Worm (Caenorhabditis elegans) whole organism, young adult: ENCODE results near the gene arle-14.

Experiments used
- C17E4.6 ChIP-seq: fragments of 200-800 bp; sonication (Bioruptor generic); IDR thresholded peaks from 2 replicates; pipeline ENCODE4 v1.3.6; 2022; ENCODE audit warnings: missing genetic modification reagents, missing genetic modification characterization, missing compliant biosample characterization
- D2030.7 ChIP-seq: fragments of 200-800 bp; sonication (Bioruptor generic); IDR thresholded peaks from 2 replicates; pipeline ENCODE4 v1.3.6; 2022; ENCODE audit warnings: missing genetic modification reagents, missing genetic modification characterization, missing compliant biosample characterization
- F22D6.2 ChIP-seq: sonication (generic microtip); optimal IDR thresholded peaks from 2 replicates; lab custom pipeline; 2016; ENCODE audit warnings: mild to moderate bottlenecking, missing genetic modification characterization, missing compliant biosample characterization
- F57A8.1 ChIP-seq: fragments of 200-800 bp; sonication (Bioruptor generic); optimal IDR thresholded peaks from 2 replicates; lab custom pipeline; 2018; ENCODE audit warnings: mild to moderate bottlenecking, missing genetic modification characterization, moderate library complexity, missing compliant biosample characterization
- K12H6.12 ChIP-seq: fragments of 200-800 bp; sonication (Bioruptor generic); optimal IDR thresholded peaks from 2 replicates; lab custom pipeline; 2018; ENCODE audit warnings: mild to moderate bottlenecking, missing genetic modification characterization, missing compliant biosample characterization
- T26A5.8 ChIP-seq: sonication (generic microtip); optimal IDR thresholded peaks from 2 replicates; lab custom pipeline; 2016; ENCODE audit warnings: missing genetic modification characterization, missing compliant biosample characterization
- Y53F4B.3 ChIP-seq: fragments of 200-800 bp; sonication (Bioruptor generic); IDR thresholded peaks from 2 replicates; pipeline ENCODE4 v1.3.6; 2022; ENCODE audit warnings: missing genetic modification reagents, missing genetic modification characterization, missing compliant biosample characterization
- Y79H2A.3 ChIP-seq: fragments of 200-800 bp; sonication (Bioruptor generic); conservative IDR thresholded peaks from 2 replicates; pipeline ENCODE4 v1.3.6; 2022; ENCODE audit warnings: missing genetic modification reagents, missing genetic modification characterization, missing compliant biosample characterization
- akir-1 ChIP-seq: fragments of 200-800 bp; sonication (Bioruptor generic); optimal IDR thresholded peaks from 2 replicates; lab custom pipeline; 2018; ENCODE audit warnings: mild to moderate bottlenecking, missing genetic modification characterization, moderate library complexity, missing compliant biosample characterization
- ama-1 ChIP-seq, 3 experiments: fragments of 150-350 bp in 1 of 3; sonication (generic microtip) in 2 of 3; optimal IDR thresholded peaks; 2 replicates each; lab custom pipeline; 2014 to 2018; ENCODE audit warnings: missing biosample characterization in 2 of 3, missing genetic modification characterization in 2 of 3, missing genetic modification reagents in 2 of 3
- aptf-2 ChIP-seq: fragments of 200-800 bp; sonication (Bioruptor generic); conservative IDR thresholded peaks from 2 replicates; pipeline ENCODE4 v1.3.6; 2022; ENCODE audit warnings: missing genetic modification reagents, missing genetic modification characterization, missing compliant biosample characterization
- aptf-3 ChIP-seq: fragments of 200-800 bp; sonication (Bioruptor generic); IDR thresholded peaks from 2 replicates; pipeline ENCODE4 v1.3.6; 2022; ENCODE audit warnings: missing genetic modification characterization, missing compliant biosample characterization
- athp-1 ChIP-seq: sonication (generic microtip); optimal IDR thresholded peaks from 2 replicates; lab custom pipeline; 2017; ENCODE audit warnings: mild to moderate bottlenecking, missing genetic modification characterization, missing compliant biosample characterization
- bed-2 ChIP-seq: fragments of 200-800 bp; sonication (Bioruptor generic); IDR thresholded peaks from 2 replicates; pipeline ENCODE4 v1.3.6; 2022; ENCODE audit warnings: missing genetic modification reagents, missing genetic modification characterization, missing compliant biosample characterization
- cebp-1 ChIP-seq, 2 experiments: fragments of 200-800 bp in 1 of 2; sonication (Bioruptor generic) in 1 of 2; sonication (generic microtip) in 1 of 2; IDR thresholded peaks in 1 of 2; optimal IDR thresholded peaks in 1 of 2; 2 replicates each; pipeline versions ENCODE4 v1.3.6 to Lab custom; 2017 to 2022; ENCODE audit warnings: missing compliant biosample characterization in 2 of 2, missing genetic modification characterization in 2 of 2, mild to moderate bottlenecking in 1 of 2, missing genetic modification reagents in 1 of 2, moderate library complexity in 1 of 2
- cebp-2 ChIP-seq: fragments of 200-800 bp; sonication (Bioruptor generic); IDR thresholded peaks from 2 replicates; pipeline ENCODE4 v1.3.6; 2022; ENCODE audit warnings: missing genetic modification characterization, missing compliant biosample characterization
- ceh-100 ChIP-seq: fragments of 200-800 bp; sonication (Bioruptor generic); IDR thresholded peaks from 2 replicates; pipeline ENCODE4 v1.3.6; 2022; ENCODE audit warnings: missing genetic modification reagents, missing genetic modification characterization, missing compliant biosample characterization
- ceh-27 ChIP-seq: fragments of 200-800 bp; sonication (Bioruptor generic); optimal IDR thresholded peaks from 2 replicates; lab custom pipeline; 2018; ENCODE audit warnings: mild to moderate bottlenecking, missing genetic modification characterization, moderate library complexity, missing compliant biosample characterization
- egl-18 ChIP-seq: fragments of 200-800 bp; sonication (Bioruptor generic); IDR thresholded peaks from 2 replicates; pipeline ENCODE4 v1.3.6; 2022; ENCODE audit warnings: missing genetic modification reagents, missing genetic modification characterization, missing compliant biosample characterization
- egrh-3 ChIP-seq: fragments of 200-800 bp; sonication (Bioruptor generic); IDR thresholded peaks from 2 replicates; pipeline ENCODE4 v1.3.6; 2022; ENCODE audit warnings: missing genetic modification reagents, missing genetic modification characterization, missing compliant biosample characterization
- hlh-12 ChIP-seq: sonication (generic microtip); optimal IDR thresholded peaks from 2 replicates; lab custom pipeline; 2016; ENCODE audit warnings: missing genetic modification characterization, missing compliant biosample characterization
- hmg-20 ChIP-seq: fragments of 200-800 bp; sonication (Bioruptor generic); IDR thresholded peaks from 2 replicates; pipeline ENCODE4 v1.3.6; 2022; ENCODE audit warnings: missing genetic modification reagents, missing genetic modification characterization, missing compliant biosample characterization
- let-526 ChIP-seq: fragments of 200-800 bp; sonication (Bioruptor generic); IDR thresholded peaks from 2 replicates; pipeline ENCODE4 v1.3.6; 2022; ENCODE audit warnings: missing genetic modification reagents, missing genetic modification characterization, missing compliant biosample characterization
- lin-40 ChIP-seq: sonication (generic microtip); optimal IDR thresholded peaks from 2 replicates; lab custom pipeline; 2016; ENCODE audit warnings: missing genetic modification characterization, mild to moderate bottlenecking, missing compliant biosample characterization, missing genotype, missing genetic modification reagents
- lin-54 ChIP-seq: fragments of 200-800 bp; sonication (Bioruptor generic); optimal IDR thresholded peaks from 2 replicates; lab custom pipeline; 2018; ENCODE audit warnings: mild to moderate bottlenecking, missing genetic modification characterization, missing compliant biosample characterization
- lsy-27 ChIP-seq: sonication (generic microtip); optimal IDR thresholded peaks from 2 replicates; lab custom pipeline; 2017; ENCODE audit warnings: missing genetic modification characterization, mild to moderate bottlenecking, missing compliant biosample characterization, antibody characterized with exemption, missing genotype, borderline replicate concordance; ENCODE audit not compliant: insufficient read depth
- madf-10 ChIP-seq: sonication (generic microtip); optimal IDR thresholded peaks from 2 replicates; lab custom pipeline; 2016; ENCODE audit warnings: mild to moderate bottlenecking, missing genetic modification characterization, missing compliant biosample characterization
- madf-3 ChIP-seq: fragments of 200-800 bp; sonication (Bioruptor generic); IDR thresholded peaks from 2 replicates; pipeline ENCODE4 v1.3.6; 2022; ENCODE audit warnings: missing genetic modification reagents, missing genetic modification characterization, missing compliant biosample characterization
- mcd-1 ChIP-seq: fragments of 200-800 bp; sonication (Bioruptor generic); IDR thresholded peaks from 2 replicates; pipeline ENCODE4 v1.3.6; 2022; ENCODE audit warnings: missing genetic modification reagents, missing genetic modification characterization, missing compliant biosample characterization
- mel-28 ChIP-seq: sonication (generic microtip); optimal IDR thresholded peaks from 2 replicates; lab custom pipeline; 2016; ENCODE audit warnings: borderline replicate concordance, mild to moderate bottlenecking, missing genetic modification characterization, missing compliant biosample characterization
- mes-4 ChIP-seq: sonication (generic microtip); optimal IDR thresholded peaks from 2 replicates; lab custom pipeline; 2016; ENCODE audit warnings: missing genotype, missing genetic modification characterization, missing compliant biosample characterization
- nfya-2 ChIP-seq: fragments of 200-800 bp; sonication (Bioruptor generic); IDR thresholded peaks from 2 replicates; pipeline ENCODE4 v1.3.6; 2022; ENCODE audit warnings: missing genetic modification reagents, missing genetic modification characterization, missing compliant biosample characterization
- nhr-80 ChIP-seq: sonication (generic microtip); optimal IDR thresholded peaks from 2 replicates; lab custom pipeline; 2016; ENCODE audit warnings: missing genetic modification characterization, missing compliant biosample characterization
- nhr-90 ChIP-seq: sonication (generic microtip); optimal IDR thresholded peaks from 2 replicates; lab custom pipeline; 2016; ENCODE audit warnings: missing genotype, mild to moderate bottlenecking, missing genetic modification characterization, missing compliant biosample characterization
- pha-4 ChIP-seq: fragments of 150-350 bp; sonication (generic microtip); optimal IDR thresholded peaks from 2 replicates; lab custom pipeline; 2014; ENCODE audit warnings: missing biosample characterization, missing genetic modification reagents, missing genetic modification characterization
- repo-1 ChIP-seq: sonication (generic microtip); optimal IDR thresholded peaks from 2 replicates; lab custom pipeline; 2017; ENCODE audit warnings: mild to moderate bottlenecking, missing genetic modification characterization, missing compliant biosample characterization
- rpc-1 ChIP-seq, 2 experiments: fragments of 150-350 bp in 1 of 2; sonication (generic microtip) in 1 of 2; optimal IDR thresholded peaks; 2 replicates each; lab custom pipeline; 2014 to 2018; ENCODE audit warnings: missing biosample characterization in 1 of 2, missing genetic modification characterization in 1 of 2, missing genetic modification reagents in 1 of 2, missing genotype in 1 of 2
- sdz-38 ChIP-seq: sonication (generic microtip); optimal IDR thresholded peaks from 2 replicates; lab custom pipeline; 2016; ENCODE audit warnings: missing genotype, missing genetic modification characterization, missing compliant biosample characterization
- sea-2 ChIP-seq: fragments of 200-800 bp; sonication (Bioruptor generic); IDR thresholded peaks from 2 replicates; pipeline ENCODE4 v1.3.6; 2022; ENCODE audit warnings: missing genetic modification characterization, missing compliant biosample characterization
- snpc-4 ChIP-seq, 5 experiments: fragments of 150-350 bp in 1 of 5; sonication (generic microtip) in 4 of 5; optimal IDR thresholded peaks; 2 replicates each; lab custom pipeline; 2014 to 2018; ENCODE audit warnings: missing genetic modification characterization in 5 of 5, missing biosample characterization in 3 of 5, antibody characterized with exemption in 2 of 5, mild to moderate bottlenecking in 2 of 5, missing compliant biosample characterization in 2 of 5, missing genotype in 2 of 5, moderate library complexity in 2 of 5, missing genetic modification reagents in 1 of 5
- sptf-2 ChIP-seq: fragments of 200-800 bp; sonication (Bioruptor generic); optimal IDR thresholded peaks from 2 replicates; lab custom pipeline; 2018; ENCODE audit warnings: mild to moderate bottlenecking, missing genetic modification characterization, missing compliant biosample characterization
- tlf-1 ChIP-seq: fragments of 200-800 bp; sonication (Bioruptor generic); optimal IDR thresholded peaks from 2 replicates; lab custom pipeline; 2018; ENCODE audit warnings: mild to moderate bottlenecking, missing genetic modification characterization, missing compliant biosample characterization
- unc-62 ChIP-seq: fragments of 150-350 bp; optimal IDR thresholded peaks from 2 replicates; lab custom pipeline; 2014; ENCODE audit warnings: missing biosample characterization, missing genetic modification reagents, missing genetic modification characterization
- zfh-2 ChIP-seq: fragments of 200-800 bp; sonication (Bioruptor generic); conservative IDR thresholded peaks from 2 replicates; pipeline ENCODE4 v1.3.6; 2022; ENCODE audit warnings: missing genetic modification reagents, missing genetic modification characterization, missing compliant biosample characterization
- ztf-18 ChIP-seq: sonication (generic microtip); optimal IDR thresholded peaks from 2 replicates; lab custom pipeline; 2016; ENCODE audit warnings: missing genotype, mild to moderate bottlenecking, missing genetic modification characterization, missing compliant biosample characterization
- ztf-25 ChIP-seq: fragments of 200-800 bp; sonication (Bioruptor generic); IDR thresholded peaks from 2 replicates; pipeline ENCODE4 v1.3.6; 2022; ENCODE audit warnings: missing genetic modification reagents, missing genetic modification characterization, missing compliant biosample characterization
- ztf-3 ChIP-seq: fragments of 200-800 bp; sonication (Bioruptor generic); optimal IDR thresholded peaks from 2 replicates; lab custom pipeline; 2018; ENCODE audit warnings: mild to moderate bottlenecking, missing genetic modification characterization, missing compliant biosample characterization

arle-14 gene

DNA sequence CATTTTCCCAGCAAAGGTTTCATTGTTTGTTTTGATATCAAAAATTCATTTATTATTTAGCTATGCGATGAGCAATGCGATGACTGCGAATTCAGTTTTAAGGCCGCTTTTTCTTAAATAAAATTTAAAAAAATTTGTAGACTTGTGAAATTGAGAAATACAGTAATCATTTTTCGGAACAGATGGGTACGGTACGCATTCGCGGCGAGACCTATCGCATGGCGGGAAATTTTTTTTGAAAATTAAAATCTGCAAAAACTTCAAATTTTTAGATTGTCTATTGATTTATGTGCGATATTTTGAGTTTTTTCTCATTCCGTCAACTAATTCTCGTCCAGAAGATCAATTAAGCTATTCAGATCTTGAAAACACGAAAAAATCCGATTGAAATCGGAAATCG, 29.2 kb upstream of the arle-14 start:
- TF ChIP-seq lin-54 (GFP tag; lab: Kevin White, UChicago) (peak; percentile 94), sea-2 (GFP tag; lab: Robert Waterston, UW) (no peak), nfya-2 (GFP tag; lab: Robert Waterston, UW) (no peak), aptf-3 (GFP tag; lab: Robert Waterston, UW) (no peak), F57A8.1 (GFP tag; lab: Kevin White, UChicago) (no peak), T26A5.8 (no peak), egl-18 (GFP tag; lab: Robert Waterston, UW) (no peak), D2030.7 (GFP tag; lab: Robert Waterston, UW) (peak; percentile 93), mel-28 (no peak), mcd-1 (peak; percentile 66), mes-4 (tag; lab: Kevin White, UChicago) (no peak), egrh-3 (GFP tag; lab: Robert Waterston, UW) (no peak), ceh-100 (GFP tag; lab: Robert Waterston, UW) (peak; percentile 39), K12H6.12 (tag; lab: Kevin White, UChicago) (no peak), sptf-2 (GFP tag; lab: Kevin White, UChicago) (no peak), unc-62 (no peak), akir-1 (GFP tag; lab: Kevin White, UChicago) (no peak), lsy-27 (tag; lab: Kevin White, UChicago) (no peak), rpc-1 (optimal IDR thresholded peaks at IDR 0.05; lab: Kevin White, UChicago) (no peak), rpc-1 (tag; optimal IDR thresholded peaks at IDR 0.05; lab: Kevin White, UChicago) (no peak), aptf-2 (GFP tag; lab: Robert Waterston, UW) (no peak), ztf-18 (tag; lab: Kevin White, UChicago) (peak; percentile 27), sdz-38 (tag; lab: Kevin White, UChicago) (no peak), zfh-2 (no peak), ztf-3 (GFP tag; lab: Kevin White, UChicago) (no peak), let-526 (no peak), repo-1 (tag; lab: Kevin White, UChicago) (no peak), bed-2 (GFP tag; lab: Robert Waterston, UW) (no peak), madf-10 (tag; lab: Kevin White, UChicago) (no peak), pha-4 (tag; lab: Kevin White, UChicago) (no peak), cebp-1 (GFP tag; IDR thresholded peaks at IDR 0.05; lab: Robert Waterston, UW) (no peak), cebp-1 (tag; optimal IDR thresholded peaks at IDR 0.05; lab: Kevin White, UChicago) (no peak), madf-3 (GFP tag; lab: Robert Waterston, UW) (peak; percentile 56; the same call in 1 of the 2 replicates), ama-1 (optimal IDR thresholded peaks at IDR 0.05; lab: Kevin White, UChicago) (no peak), ama-1 (GFP tag; optimal IDR thresholded peaks at IDR 0.05; lab: Kevin White, UChicago) (no peak), ztf-25 (GFP tag; lab: Robert Waterston, UW) (no peak), ceh-27 (GFP tag; lab: Kevin White, UChicago) (no peak), hlh-12 (tag; lab: Kevin White, UChicago) (no peak), lin-40 (tag; lab: Kevin White, UChicago) (no peak), athp-1 (tag; lab: Kevin White, UChicago) (peak; percentile 56), hmg-20 (GFP tag; lab: Robert Waterston, UW) (no peak), nhr-80 (tag; lab: Kevin White, UChicago) (no peak), cebp-2 (GFP tag; lab: Robert Waterston, UW) (no peak), snpc-4 (GFP tag; optimal IDR thresholded peaks at IDR 0.05; lab: Kevin White, UChicago) (peak; percentile 59), snpc-4 (tag; optimal IDR thresholded peaks at IDR 0.05; lab: Kevin White, UChicago) (peak in 3 of 4 experiments; percentile 46 to 72 (median 68)), nhr-90 (tag; lab: Kevin White, UChicago) (no peak), Y53F4B.3 (GFP tag; lab: Robert Waterston, UW) (no peak), Y79H2A.3 (0 out of 2 replicates have a peak, but pooled peaks have one; percentile 48), F22D6.2 (tag; lab: Kevin White, UChicago) (no peak), C17E4.6 (GFP tag; lab: Robert Waterston, UW) (peak; percentile 71; the same call in 1 of the 2 replicates), tlf-1 (GFP tag; lab: Kevin White, UChicago) (peak; percentile 82)
